Fruit fly (Drosophila melanogaster) whole organism, wandering third instar larva: Measurements from ENCODE around the gene ct.

Experiments
- GATAd ChIP-seq: sonication (Bioruptor generic); optimal IDR thresholded peaks from 2 replicates; lab custom pipeline; 2016; ENCODE audit warnings: missing biosample characterization, missing genetic modification characterization
- Hr83 ChIP-seq: fragments of 200-300 bp; sonication (Bioruptor generic); optimal IDR thresholded peaks from 2 replicates; lab custom pipeline; 2016; ENCODE audit warnings: missing biosample characterization, mild to moderate bottlenecking, missing genetic modification characterization, moderate library complexity; ENCODE audit not compliant: poor library complexity, severe bottlenecking
- Jra ChIP-seq: sonication (Bioruptor generic); optimal IDR thresholded peaks from 2 replicates; lab custom pipeline; 2016; ENCODE audit warnings: missing biosample characterization, missing genetic modification characterization
- Myc ChIP-seq: fragments of >200 bp; optimal IDR thresholded peaks from 2 replicates; lab custom pipeline; 2017
- Vsx2 ChIP-seq: fragments of 200-300, 225-300 bp; sonication (Bioruptor generic); optimal IDR thresholded peaks from 2 replicates; lab custom pipeline; 2018; ENCODE audit warnings: missing biosample characterization, missing genetic modification characterization; ENCODE audit not compliant: partially characterized antibody
- br ChIP-seq: fragments of 200-800 bp; sonication (Bioruptor generic); optimal IDR thresholded peaks from 2 replicates; lab custom pipeline; 2016; ENCODE audit warnings: missing biosample characterization, missing genetic modification characterization
- brk ChIP-seq: fragments of 200-800 bp; sonication (Bioruptor generic); optimal IDR thresholded peaks from 2 replicates; lab custom pipeline; 2016; ENCODE audit warnings: missing biosample characterization, mild to moderate bottlenecking, missing genetic modification characterization
- fru ChIP-seq: fragments of 200-800 bp; sonication (Bioruptor generic); optimal IDR thresholded peaks from 3 replicates; lab custom pipeline; 2016; ENCODE audit warnings: missing biosample characterization, mild to moderate bottlenecking, missing genetic modification characterization
- jim ChIP-seq: fragments of 175-275, 200-325 bp; sonication (Bioruptor generic); optimal IDR thresholded peaks from 2 replicates; lab custom pipeline; 2016; ENCODE audit warnings: missing biosample characterization, mild to moderate bottlenecking, missing genetic modification characterization
- pan ChIP-seq: fragments of >200 bp; optimal IDR thresholded peaks from 2 replicates; lab custom pipeline; 2017
- psq ChIP-seq: fragments of 200-800 bp; sonication (Bioruptor generic); optimal IDR thresholded peaks from 3 replicates; lab custom pipeline; 2017; ENCODE audit warnings: missing biosample characterization, mild to moderate bottlenecking, missing genetic modification characterization, moderate library complexity
- usp ChIP-seq: fragments of >200 bp; optimal IDR thresholded peaks from 2 replicates; lab custom pipeline; 2017; ENCODE audit warnings: missing biosample characterization, missing genetic modification characterization

dm6 chrX:7568320-7568719, 39.9 kb upstream of the ct start:
- TF ChIP-seq Hr83 (no peak), psq (GFP tag; lab: Kevin White, UChicago) (no peak), Jra (GFP tag; lab: Kevin White, UChicago) (no peak), br (GFP tag; lab: Kevin White, UChicago) (no peak), GATAd (GFP tag; lab: Kevin White, UChicago) (no peak), usp (no peak), Myc (lab: Kevin White, UChicago) (no peak), Vsx2 (GFP tag; lab: Kevin White, UChicago) (no peak), jim (GFP tag; lab: Kevin White, UChicago) (no peak), brk (GFP tag; lab: Kevin White, UChicago) (no peak), pan (lab: Kevin White, UChicago) (no peak), fru (GFP tag; lab: Kevin White, UChicago) (no peak)
